Worm (Caenorhabditis elegans): Measurements from ENCODE around the gene lge-1.
A peak's percentile ranks its signal among the peaks of the same experiment; 100 is the strongest.

lge-1 gene

DNA sequence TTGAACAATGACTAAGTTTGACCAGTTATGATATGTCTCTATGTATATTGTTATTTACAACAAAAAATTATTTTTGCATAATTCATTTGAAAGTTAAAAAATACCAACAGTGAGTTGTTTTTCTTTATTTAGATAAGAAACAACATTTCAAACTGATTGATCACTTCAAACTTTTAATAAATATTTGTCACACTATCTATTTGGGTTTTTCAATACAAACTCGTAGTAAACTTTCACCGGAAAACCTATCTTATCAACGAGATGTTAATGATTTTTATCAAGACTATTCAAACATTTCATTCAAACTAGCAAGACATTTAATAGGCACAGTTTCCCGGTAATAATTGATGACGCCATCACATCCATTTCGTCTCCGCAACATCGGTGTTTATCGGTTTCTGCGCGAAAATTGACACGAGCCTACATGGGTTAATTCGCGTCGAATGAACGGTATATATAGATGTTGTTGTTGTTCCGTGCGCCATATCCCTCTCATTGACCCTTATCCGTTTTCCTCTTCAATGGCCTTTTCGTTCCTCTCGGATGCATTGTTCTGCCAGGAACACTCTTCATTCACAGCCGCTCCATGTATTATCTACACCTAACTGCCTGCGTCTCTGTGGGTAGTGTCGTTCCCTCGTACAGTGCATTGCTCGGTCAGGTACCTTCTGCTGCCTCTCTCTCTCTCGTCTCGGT lies 24.0 kb downstream of the lge-1 start (continued):
- peak; percentile 64 for TF ChIP-seq ceh-31 (tag; optimal IDR thresholded peaks at IDR 0.05)
- TF ChIP-seq ets-4 (tag; optimal IDR thresholded peaks at IDR 0.05), result no peak
- peak; percentile 14 for TF ChIP-seq syd-9 (tag; optimal IDR thresholded peaks at IDR 0.05)
- no peak for TF ChIP-seq ceh-34 (tag; optimal IDR thresholded peaks at IDR 0.05)
- TF ChIP-seq gmeb-2 (tag; optimal IDR thresholded peaks at IDR 0.05), result no peak
- TF ChIP-seq dve-1 (tag; optimal IDR thresholded peaks at IDR 0.05), result no peak
- TF ChIP-seq ceh-19 (GFP tag; optimal IDR thresholded peaks at IDR 0.05), result no peak
- no peak for TF ChIP-seq ceh-30 (tag; optimal IDR thresholded peaks at IDR 0.05)
- TF ChIP-seq pha-4 (tag; optimal IDR thresholded peaks at IDR 0.05), result no peak
- no peak for TF ChIP-seq pha-2 (tag; optimal IDR thresholded peaks at IDR 0.05)
- TF ChIP-seq fkh-6 (tag; optimal IDR thresholded peaks at IDR 0.05), result peak; percentile 20

ce11 chrX:10990855-10991176 lies 24.5 kb downstream of the lge-1 start:
- TF ChIP-seq syd-9 (tag; optimal IDR thresholded peaks at IDR 0.05), result no peak
- no peak for TF ChIP-seq tbx-7 (tag; optimal IDR thresholded peaks at IDR 0.05)
- TF ChIP-seq pha-4 (tag; optimal IDR thresholded peaks at IDR 0.05), result no peak
- TF ChIP-seq ttx-3 (tag; optimal IDR thresholded peaks at IDR 0.05), result no peak
- TF ChIP-seq pax-1 (tag; optimal IDR thresholded peaks at IDR 0.05), result no peak
- no peak for TF ChIP-seq pros-1 (tag; optimal IDR thresholded peaks at IDR 0.05)

ce11 chrX:10991352-10992172 lies 25.2 kb downstream of the lge-1 start:
- TF ChIP-seq pax-1 (tag; optimal IDR thresholded peaks at IDR 0.05) (peak; percentile 16), tbx-2 (tag; optimal IDR thresholded peaks at IDR 0.05) (no peak), ceh-31 (tag; optimal IDR thresholded peaks at IDR 0.05) (no peak)

DNA sequence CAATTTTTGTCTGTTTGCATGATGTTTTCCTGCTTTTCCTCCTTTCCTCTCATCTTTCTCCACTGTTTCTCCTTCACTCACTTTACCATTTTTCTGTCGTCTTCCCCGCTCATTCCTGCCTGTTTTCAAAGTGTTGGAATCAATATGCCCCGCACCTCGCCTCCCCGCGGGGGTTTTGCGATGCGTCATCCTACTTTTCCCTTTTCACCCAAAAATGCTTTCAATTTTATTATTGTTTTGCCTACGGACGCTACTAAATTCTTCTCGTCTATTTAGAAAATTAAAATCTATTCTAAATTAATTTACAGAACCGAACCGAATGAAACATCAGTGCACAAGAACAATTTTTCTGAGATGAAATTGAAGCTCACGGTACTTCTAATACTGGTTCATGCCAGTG lies 25.8 kb downstream of the lge-1 start, which contains the start of gene ver-3:
ver-3 (plus strand) TSS at position 301 of the 400 bp plus-strand sequence.
- TF ChIP-seq odd-2 (tag; optimal IDR thresholded peaks at IDR 0.05) (no peak), K02D7.2 (tag; optimal IDR thresholded peaks at IDR 0.05) (no peak), hlh-8 (tag; optimal IDR thresholded peaks at IDR 0.05) (no peak), T23F11.4 (GFP tag; optimal IDR thresholded peaks at IDR 0.05) (no peak)

DNA sequence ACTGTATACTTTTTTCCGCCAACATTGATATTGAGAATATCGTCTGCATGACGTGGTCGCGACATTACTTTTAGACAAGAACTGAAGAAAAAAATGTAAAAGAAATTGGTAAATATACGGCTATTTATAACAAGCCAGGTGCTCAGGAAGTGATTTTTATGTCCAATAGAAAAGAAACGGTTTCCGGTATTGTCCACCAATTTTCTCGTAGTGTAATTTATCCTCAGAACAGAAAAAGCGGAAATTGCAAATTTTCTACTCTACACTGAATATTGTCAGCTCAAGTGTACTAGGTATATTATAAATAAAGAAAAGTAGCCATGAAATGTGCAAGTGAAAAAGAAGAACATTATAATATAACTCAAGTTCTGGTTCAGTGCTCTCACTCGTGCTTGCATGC lies 32.8 kb downstream of the lge-1 start, which contains the start of gene F59F3.6:
F59F3.6 (minus strand) TSS at position 101 of the 400 bp plus-strand sequence.
- TF ChIP-seq tbx-2 (tag; optimal IDR thresholded peaks at IDR 0.05) (no peak), odd-2 (tag; optimal IDR thresholded peaks at IDR 0.05) (no peak)

- no peak for TF ChIP-seq ceh-6 (GFP tag; optimal IDR thresholded peaks at IDR 0.05)
- no peak for TF ChIP-seq eyg-1 (tag; optimal IDR thresholded peaks at IDR 0.05)
- TF ChIP-seq sox-4 (tag; optimal IDR thresholded peaks at IDR 0.05), result no peak
- no peak for TF ChIP-seq unc-86 (tag; optimal IDR thresholded peaks at IDR 0.05)
- TF ChIP-seq ets-4 (tag; optimal IDR thresholded peaks at IDR 0.05), result no peak
- no peak for TF ChIP-seq sdc-2 (tag; optimal IDR thresholded peaks at IDR 0.05)
- no peak for TF ChIP-seq nhr-11 (tag; optimal IDR thresholded peaks at IDR 0.05)
- no peak for TF ChIP-seq ceh-19 (GFP tag; optimal IDR thresholded peaks at IDR 0.05)
- TF ChIP-seq ceh-18 (tag; optimal IDR thresholded peaks at IDR 0.05), result no peak
- no peak for TF ChIP-seq elt-2 (tag; optimal IDR thresholded peaks at IDR 0.05)
- TF ChIP-seq hlh-13 (GFP tag; optimal IDR thresholded peaks at IDR 0.05), result no peak
- no peak for TF ChIP-seq pax-1 (tag; optimal IDR thresholded peaks at IDR 0.05)
- TF ChIP-seq unc-55 (GFP tag; optimal IDR thresholded peaks at IDR 0.05), result no peak
- no peak for TF ChIP-seq che-1 (tag; optimal IDR thresholded peaks at IDR 0.05)
- TF ChIP-seq tbx-2 (tag; optimal IDR thresholded peaks at IDR 0.05), result no peak
- TF ChIP-seq ceh-9 (tag; optimal IDR thresholded peaks at IDR 0.05), result no peak
- TF ChIP-seq ceh-34 (tag; optimal IDR thresholded peaks at IDR 0.05), result no peak
- TF ChIP-seq pag-3 (tag; optimal IDR thresholded peaks at IDR 0.05; ENCODE audit: borderline replicate concordance), result no peak
- no peak for TF ChIP-seq lin-11 (tag; optimal IDR thresholded peaks at IDR 0.05)
These were observed 35.4 kb downstream of the lge-1 start, which contains the start of gene col-177 for ce11 chrX:11001750-11002149. Gene col-177, minus strand, starts transcription at chrX:11001850.

All from whole organism, late embryonic.